Worm (Caenorhabditis elegans): Measurements from ENCODE around the gene dnpp-1.

Gene dnpp-1

ce11 chrIII:5879291-5879968 lies 15.8 kb upstream of the dnpp-1 start, which contains the start of gene hpo-10:
TSS of gene hpo-10 (plus strand) at chrIII:5879489.
- TF ChIP-seq ets-7 (tag; optimal IDR thresholded peaks at IDR 0.05) (no peak), flt-1 (GFP tag; IDR thresholded peaks at IDR 0.05) (no peak), ceh-13 (GFP tag; optimal IDR thresholded peaks at IDR 0.05) (no peak), ama-1 (optimal IDR thresholded peaks at IDR 0.05) (no peak), tra-4 (tag; optimal IDR thresholded peaks at IDR 0.05) (no peak), sea-1 (GFP tag; conservative IDR thresholded peaks at IDR 0.05) (no peak), tbx-37 (GFP tag; conservative IDR thresholded peaks at IDR 0.05) (no peak), ceh-36 (tag; optimal IDR thresholded peaks at IDR 0.05) (no peak), B0310.2 (tag; optimal IDR thresholded peaks at IDR 0.05) (no peak), hmg-4 (GFP tag; optimal IDR thresholded peaks at IDR 0.05) (no peak), hnd-1 (tag; optimal IDR thresholded peaks at IDR 0.05) (no peak), pes-1 (GFP tag; IDR thresholded peaks at IDR 0.05) (no peak), F13C5.2 (tag; optimal IDR thresholded peaks at IDR 0.05) (no peak), hmbx-1 (tag; optimal IDR thresholded peaks at IDR 0.05) (no peak), tbx-11 (GFP tag; IDR thresholded peaks at IDR 0.05) (no peak), scrt-1 (GFP tag; IDR thresholded peaks at IDR 0.05) (no peak), aly-1 (tag; optimal IDR thresholded peaks at IDR 0.05) (no peak)

ce11 chrIII:5878215-5878614 lies 14.6 kb upstream of the dnpp-1 start, which contains the start of the genes mig-21 and F01F1.2:
TSS of gene mig-21 (minus strand) at chrIII:5878380.
TSS of gene F01F1.2 (plus strand) at chrIII:5878554.
- no peak for TF ChIP-seq tbx-11 (GFP tag; IDR thresholded peaks at IDR 0.05)
- TF ChIP-seq aly-1 (tag; optimal IDR thresholded peaks at IDR 0.05): no peak
- no peak for TF ChIP-seq hnd-1 (tag; optimal IDR thresholded peaks at IDR 0.05)
- no peak for TF ChIP-seq pes-1 (GFP tag; IDR thresholded peaks at IDR 0.05)
- TF ChIP-seq tra-4 (tag; optimal IDR thresholded peaks at IDR 0.05): no peak
- no peak for TF ChIP-seq hmbx-1 (tag; optimal IDR thresholded peaks at IDR 0.05)
- no peak for TF ChIP-seq scrt-1 (GFP tag; IDR thresholded peaks at IDR 0.05)
- TF ChIP-seq ceh-36 (tag; optimal IDR thresholded peaks at IDR 0.05): no peak
- no peak for TF ChIP-seq flt-1 (GFP tag; IDR thresholded peaks at IDR 0.05)
- TF ChIP-seq ama-1 (optimal IDR thresholded peaks at IDR 0.05): no peak
- no peak for TF ChIP-seq F13C5.2 (tag; optimal IDR thresholded peaks at IDR 0.05)
- TF ChIP-seq ets-7 (tag; optimal IDR thresholded peaks at IDR 0.05): no peak
- no peak for TF ChIP-seq B0310.2 (tag; optimal IDR thresholded peaks at IDR 0.05)
- TF ChIP-seq ceh-13 (GFP tag; optimal IDR thresholded peaks at IDR 0.05): no peak
- TF ChIP-seq sea-1 (GFP tag; conservative IDR thresholded peaks at IDR 0.05): no peak

- no peak for TF ChIP-seq tbx-37 (GFP tag; conservative IDR thresholded peaks at IDR 0.05)
- TF ChIP-seq sea-1 (GFP tag; conservative IDR thresholded peaks at IDR 0.05): no peak
- TF ChIP-seq ceh-36 (tag; optimal IDR thresholded peaks at IDR 0.05): no peak
- TF ChIP-seq hnd-1 (tag; optimal IDR thresholded peaks at IDR 0.05): no peak
- no peak for TF ChIP-seq ama-1 (optimal IDR thresholded peaks at IDR 0.05)
- TF ChIP-seq aly-1 (tag; optimal IDR thresholded peaks at IDR 0.05): no peak
- TF ChIP-seq hmg-4 (GFP tag; optimal IDR thresholded peaks at IDR 0.05): no peak
- TF ChIP-seq ceh-13 (GFP tag; optimal IDR thresholded peaks at IDR 0.05): no peak
- TF ChIP-seq flt-1 (GFP tag; IDR thresholded peaks at IDR 0.05): no peak
- TF ChIP-seq tra-4 (tag; optimal IDR thresholded peaks at IDR 0.05): no peak
- TF ChIP-seq B0310.2 (tag; optimal IDR thresholded peaks at IDR 0.05): no peak
- TF ChIP-seq scrt-1 (GFP tag; IDR thresholded peaks at IDR 0.05): no peak
- no peak for TF ChIP-seq F13C5.2 (tag; optimal IDR thresholded peaks at IDR 0.05)
- no peak for TF ChIP-seq pes-1 (GFP tag; IDR thresholded peaks at IDR 0.05)
- TF ChIP-seq tbx-11 (GFP tag; IDR thresholded peaks at IDR 0.05): no peak
- no peak for TF ChIP-seq ets-7 (tag; optimal IDR thresholded peaks at IDR 0.05)
- no peak for TF ChIP-seq hmbx-1 (tag; optimal IDR thresholded peaks at IDR 0.05)
Measured at ce11 chrIII:5876867-5877641, 13.5 kb upstream of the dnpp-1 start.

ce11 chrIII:5876140-5876675 lies 12.6 kb upstream of the dnpp-1 start, which contains the start of gene aldo-2:
TSS of gene aldo-2 (minus strand) at chrIII:5876625.
- no peak for TF ChIP-seq F13C5.2 (tag; optimal IDR thresholded peaks at IDR 0.05)
- TF ChIP-seq ceh-36 (tag; optimal IDR thresholded peaks at IDR 0.05): no peak
- TF ChIP-seq ceh-13 (GFP tag; optimal IDR thresholded peaks at IDR 0.05): no peak
- TF ChIP-seq ama-1 (optimal IDR thresholded peaks at IDR 0.05): no peak
- TF ChIP-seq tbx-11 (GFP tag; IDR thresholded peaks at IDR 0.05): no peak
- TF ChIP-seq ets-7 (tag; optimal IDR thresholded peaks at IDR 0.05): no peak
- TF ChIP-seq flt-1 (GFP tag; IDR thresholded peaks at IDR 0.05): no peak
- no peak for TF ChIP-seq B0310.2 (tag; optimal IDR thresholded peaks at IDR 0.05)
- no peak for TF ChIP-seq tbx-37 (GFP tag; conservative IDR thresholded peaks at IDR 0.05)
- no peak for TF ChIP-seq hnd-1 (tag; optimal IDR thresholded peaks at IDR 0.05)
- TF ChIP-seq pes-1 (GFP tag; IDR thresholded peaks at IDR 0.05): no peak
- no peak for TF ChIP-seq tra-4 (tag; optimal IDR thresholded peaks at IDR 0.05)
- no peak for TF ChIP-seq hmbx-1 (tag; optimal IDR thresholded peaks at IDR 0.05)
- no peak for TF ChIP-seq sea-1 (GFP tag; conservative IDR thresholded peaks at IDR 0.05)
- no peak for TF ChIP-seq hmg-4 (GFP tag; optimal IDR thresholded peaks at IDR 0.05)
- no peak for TF ChIP-seq scrt-1 (GFP tag; IDR thresholded peaks at IDR 0.05)
- TF ChIP-seq aly-1 (tag; optimal IDR thresholded peaks at IDR 0.05): no peak

ce11 chrIII:5875705-5876104 lies 12.1 kb upstream of the dnpp-1 start:
- TF ChIP-seq sea-1 (GFP tag; conservative IDR thresholded peaks at IDR 0.05) (no peak), tra-4 (tag; optimal IDR thresholded peaks at IDR 0.05) (no peak), B0310.2 (tag; optimal IDR thresholded peaks at IDR 0.05) (no peak), flt-1 (GFP tag; IDR thresholded peaks at IDR 0.05) (no peak), F13C5.2 (tag; optimal IDR thresholded peaks at IDR 0.05) (no peak), ets-7 (tag; optimal IDR thresholded peaks at IDR 0.05) (no peak), scrt-1 (GFP tag; IDR thresholded peaks at IDR 0.05) (no peak), ceh-36 (tag; optimal IDR thresholded peaks at IDR 0.05) (no peak), hmg-4 (GFP tag; optimal IDR thresholded peaks at IDR 0.05) (no peak), tbx-37 (GFP tag; conservative IDR thresholded peaks at IDR 0.05) (no peak), pes-1 (GFP tag; IDR thresholded peaks at IDR 0.05) (no peak), aly-1 (tag; optimal IDR thresholded peaks at IDR 0.05) (no peak), ama-1 (optimal IDR thresholded peaks at IDR 0.05) (no peak)

- no peak for TF ChIP-seq flt-1 (GFP tag; IDR thresholded peaks at IDR 0.05)
- no peak for TF ChIP-seq aly-1 (tag; optimal IDR thresholded peaks at IDR 0.05)
Measured at ce11 chrIII:5875418-5875702, 11.8 kb upstream of the dnpp-1 start.

Measured in whole organism, early embryonic.